Worm (Caenorhabditis elegans) whole organism, early embryonic: Measurements from ENCODE around the gene F10C5.3.

Experiments used
- B0310.2 ChIP-seq: sonication (generic microtip); optimal IDR thresholded peaks from 2 replicates; lab custom pipeline; 2016; ENCODE audit warnings: mild to moderate bottlenecking, missing genetic modification characterization, missing compliant biosample characterization
- ama-1 ChIP-seq: fragments of 150-350 bp; optimal IDR thresholded peaks from 2 replicates; lab custom pipeline; 2014
- flt-1 ChIP-seq: fragments of 200-800 bp; sonication (Bioruptor generic); IDR thresholded peaks from 2 replicates; pipeline ENCODE4 v1.3.6; 2022; ENCODE audit warnings: missing genetic modification characterization, missing compliant biosample characterization
- hmg-4 ChIP-seq: fragments of 200-800 bp; sonication (Bioruptor generic); optimal IDR thresholded peaks from 2 replicates; lab custom pipeline; 2018; ENCODE audit warnings: mild to moderate bottlenecking, missing genetic modification characterization, missing compliant biosample characterization
- hnd-1 ChIP-seq: sonication (generic microtip); optimal IDR thresholded peaks from 2 replicates; lab custom pipeline; 2016; ENCODE audit warnings: missing genetic modification characterization, missing compliant biosample characterization
- pes-1 ChIP-seq: fragments of 200-800 bp; sonication (Bioruptor generic); IDR thresholded peaks from 2 replicates; pipeline ENCODE4 v1.3.6; 2022; ENCODE audit warnings: missing genetic modification reagents, missing genetic modification characterization, missing compliant biosample characterization
- scrt-1 ChIP-seq: fragments of 200-800 bp; sonication (Bioruptor generic); IDR thresholded peaks from 2 replicates; pipeline ENCODE4 v1.3.6; 2022; ENCODE audit warnings: missing genetic modification characterization, missing compliant biosample characterization

DNA sequence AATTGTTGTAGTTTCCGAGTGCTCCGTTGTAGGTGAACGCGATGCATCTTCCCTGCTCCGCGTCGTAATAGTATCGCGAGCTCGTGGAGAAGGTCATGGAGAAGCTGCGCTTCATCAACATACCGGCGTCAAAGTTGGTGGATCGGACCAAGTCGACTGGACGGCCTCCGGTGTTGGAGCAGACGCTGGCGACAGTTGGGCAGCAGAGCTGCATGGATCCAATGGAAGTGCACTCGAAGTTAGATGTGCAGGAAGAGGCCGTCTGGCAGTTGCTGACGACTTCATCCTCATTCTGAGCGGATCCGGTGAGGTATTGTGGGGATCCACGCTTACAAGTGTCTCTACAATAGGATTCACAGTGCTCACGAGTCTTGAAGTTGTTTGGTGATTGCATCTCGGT, 25.4 kb downstream of the F10C5.3 start:
- TF ChIP-seq pes-1 (GFP tag; lab: Robert Waterston, UW) (no peak), scrt-1 (GFP tag; lab: Robert Waterston, UW) (no peak), hnd-1 (tag; lab: Kevin White, UChicago) (no peak), B0310.2 (tag; lab: Kevin White, UChicago) (no peak), hmg-4 (GFP tag; lab: Kevin White, UChicago) (no peak), ama-1 (lab: Kevin White, UChicago) (no peak), flt-1 (no peak)
